Worm (Caenorhabditis elegans) whole organism, late embryonic: ENCODE results near the gene C16D2.3.

Experiments used
- C38D4.7 ChIP-seq: fragments of 200-800 bp; sonication (Bioruptor generic); optimal IDR thresholded peaks from 2 replicates; lab custom pipeline; 2018; ENCODE audit warnings: mild to moderate bottlenecking, missing genetic modification characterization, moderate library complexity, missing compliant biosample characterization
- F13H6.1 ChIP-seq: sonication (generic microtip); optimal IDR thresholded peaks from 2 replicates; lab custom pipeline; 2016; ENCODE audit warnings: missing genetic modification characterization, missing compliant biosample characterization
- ama-1 ChIP-seq: fragments of 150-350 bp; optimal IDR thresholded peaks from 2 replicates; lab custom pipeline; 2014
- dmd-4 ChIP-seq: sonication (generic microtip); optimal IDR thresholded peaks from 2 replicates; lab custom pipeline; 2016; ENCODE audit warnings: borderline replicate concordance, missing genetic modification characterization, missing compliant biosample characterization
- elt-4 ChIP-seq: sonication (generic microtip); optimal IDR thresholded peaks from 2 replicates; lab custom pipeline; 2016; ENCODE audit warnings: missing genetic modification characterization, missing compliant biosample characterization
- nhr-11 ChIP-seq: fragments of 150-350 bp; optimal IDR thresholded peaks from 2 replicates; lab custom pipeline; 2014; ENCODE audit warnings: missing biosample characterization, missing genetic modification characterization
- sdc-2 ChIP-seq: sonication (generic microtip); optimal IDR thresholded peaks from 2 replicates; lab custom pipeline; 2016; ENCODE audit warnings: missing genotype, missing genetic modification characterization, missing compliant biosample characterization
- sox-4 ChIP-seq: sonication (generic microtip); optimal IDR thresholded peaks from 2 replicates; lab custom pipeline; 2017; ENCODE audit warnings: mild to moderate bottlenecking, missing genetic modification characterization, inconsistent platforms, missing compliant biosample characterization

DNA sequence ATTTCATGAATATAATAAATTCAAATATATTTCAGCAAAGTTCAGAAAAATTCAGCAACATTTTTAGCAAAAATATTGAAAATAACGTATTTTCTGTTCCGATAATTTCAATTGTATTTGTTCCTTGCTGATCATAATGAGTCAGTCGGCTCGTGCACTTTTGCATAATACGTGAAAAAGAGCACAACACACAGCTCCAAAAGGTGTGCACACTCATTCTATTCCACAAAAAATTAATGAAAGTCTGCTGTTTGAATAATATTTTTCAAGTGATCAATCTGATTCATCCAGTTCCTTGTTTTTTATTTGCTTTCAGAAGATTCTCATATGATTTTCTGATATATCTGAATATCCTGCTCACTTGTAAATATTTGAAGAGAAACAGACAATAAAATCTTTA lies 16.4 kb downstream of the C16D2.3 start:
- no peak for TF ChIP-seq sdc-2 (tag; lab: Kevin White, UChicago)
- no peak for TF ChIP-seq F13H6.1 (tag; lab: Kevin White, UChicago)
- no peak for TF ChIP-seq dmd-4 (tag; lab: Kevin White, UChicago)
- TF ChIP-seq C38D4.7 = no peak
- no peak for TF ChIP-seq ama-1
- no peak for TF ChIP-seq nhr-11 (tag; lab: Kevin White, UChicago)
- no peak for TF ChIP-seq sox-4 (tag; lab: Kevin White, UChicago)
- TF ChIP-seq elt-4 = no peak
